Worm (Caenorhabditis elegans) whole organism, young adult: ENCODE measurements around the gene Y61A9LA.7.

Source experiments
- B0035.1 ChIP-seq: sonication (generic microtip); optimal IDR thresholded peaks from 2 replicates; lab custom pipeline; 2016; ENCODE audit warnings: missing genetic modification characterization, mild to moderate bottlenecking, missing compliant biosample characterization, missing genotype, missing genetic modification reagents
- B0261.1 ChIP-seq: sonication (generic microtip); optimal IDR thresholded peaks from 2 replicates; lab custom pipeline; 2016; ENCODE audit warnings: mild to moderate bottlenecking, missing genetic modification characterization, moderate library complexity, missing compliant biosample characterization
- F10E7.11 ChIP-seq: sonication (generic microtip); optimal IDR thresholded peaks from 2 replicates; lab custom pipeline; 2017; ENCODE audit warnings: mild to moderate bottlenecking, missing genetic modification characterization, moderate library complexity, missing compliant biosample characterization
- F37B4.10 ChIP-seq: fragments of 200-800 bp; sonication (Bioruptor generic); IDR thresholded peaks from 2 replicates; pipeline ENCODE4 v1.3.6; 2022; ENCODE audit warnings: missing genetic modification characterization, missing compliant biosample characterization
- K11D2.4 ChIP-seq: fragments of 200-800 bp; sonication (Bioruptor generic); IDR thresholded peaks from 2 replicates; pipeline ENCODE4 v1.3.6; 2022; ENCODE audit warnings: missing genetic modification reagents, missing genetic modification characterization, missing compliant biosample characterization
- aptf-2 ChIP-seq: fragments of 200-800 bp; sonication (Bioruptor generic); conservative IDR thresholded peaks from 2 replicates; pipeline ENCODE4 v1.3.6; 2022; ENCODE audit warnings: missing genetic modification reagents, missing genetic modification characterization, missing compliant biosample characterization
- ccch-3 ChIP-seq: fragments of 200-800 bp; sonication (Bioruptor generic); optimal IDR thresholded peaks from 2 replicates; lab custom pipeline; 2018; ENCODE audit warnings: mild to moderate bottlenecking, missing genetic modification characterization, missing compliant biosample characterization
- ceh-91 ChIP-seq: fragments of 200-800 bp; sonication (Bioruptor generic); IDR thresholded peaks from 2 replicates; pipeline ENCODE4 v1.3.6; 2022; ENCODE audit warnings: missing genetic modification reagents, missing genetic modification characterization, missing compliant biosample characterization
- dpff-1 ChIP-seq: sonication (generic microtip); optimal IDR thresholded peaks from 2 replicates; lab custom pipeline; 2017; ENCODE audit warnings: mild to moderate bottlenecking, missing genetic modification characterization, missing compliant biosample characterization
- egl-44 ChIP-seq: fragments of 200-800 bp; sonication (Bioruptor generic); IDR thresholded peaks from 2 replicates; pipeline ENCODE4 v1.3.6; 2022; ENCODE audit warnings: missing genetic modification reagents, missing genetic modification characterization, missing compliant biosample characterization
- hlh-26 ChIP-seq: fragments of 200-800 bp; sonication (Bioruptor generic); conservative IDR thresholded peaks from 2 replicates; pipeline ENCODE4 v1.3.6; 2022; ENCODE audit warnings: missing genetic modification reagents, missing genetic modification characterization, missing compliant biosample characterization
- lag-1 ChIP-seq: fragments of 200-800 bp; sonication (Bioruptor generic); IDR thresholded peaks from 2 replicates; pipeline ENCODE4 v1.3.6; 2022; ENCODE audit warnings: missing genetic modification reagents, missing genetic modification characterization, missing compliant biosample characterization
- let-526 ChIP-seq: fragments of 200-800 bp; sonication (Bioruptor generic); IDR thresholded peaks from 2 replicates; pipeline ENCODE4 v1.3.6; 2022; ENCODE audit warnings: missing genetic modification reagents, missing genetic modification characterization, missing compliant biosample characterization
- madf-10 ChIP-seq: sonication (generic microtip); optimal IDR thresholded peaks from 2 replicates; lab custom pipeline; 2016; ENCODE audit warnings: mild to moderate bottlenecking, missing genetic modification characterization, missing compliant biosample characterization
- mes-4 ChIP-seq: sonication (generic microtip); optimal IDR thresholded peaks from 2 replicates; lab custom pipeline; 2016; ENCODE audit warnings: missing genotype, missing genetic modification characterization, missing compliant biosample characterization
- nfyb-1 ChIP-seq: fragments of 200-800 bp; sonication (Bioruptor generic); IDR thresholded peaks from 2 replicates; pipeline ENCODE4 v1.3.6; 2022; ENCODE audit warnings: missing genetic modification reagents, missing genetic modification characterization, missing compliant biosample characterization
- rec-8 ChIP-seq, 2 experiments: sonication (generic microtip); optimal IDR thresholded peaks; 2 replicates each; lab custom pipeline; 2016; ENCODE audit warnings: mild to moderate bottlenecking in 2 of 2, missing genetic modification characterization in 2 of 2, missing genetic modification reagents in 2 of 2, missing genotype in 2 of 2, missing biosample characterization in 1 of 2, missing compliant biosample characterization in 1 of 2, moderate library complexity in 1 of 2
- rpc-1 ChIP-seq, 2 experiments: fragments of 150-350 bp in 1 of 2; sonication (generic microtip) in 1 of 2; optimal IDR thresholded peaks; 2 replicates each; lab custom pipeline; 2014 to 2018; ENCODE audit warnings: missing biosample characterization in 1 of 2, missing genetic modification characterization in 1 of 2, missing genetic modification reagents in 1 of 2, missing genotype in 1 of 2
- tlf-1 ChIP-seq: fragments of 200-800 bp; sonication (Bioruptor generic); optimal IDR thresholded peaks from 2 replicates; lab custom pipeline; 2018; ENCODE audit warnings: mild to moderate bottlenecking, missing genetic modification characterization, missing compliant biosample characterization
- unc-130 ChIP-seq: sonication (generic microtip); optimal IDR thresholded peaks from 2 replicates; lab custom pipeline; 2016; ENCODE audit warnings: missing genetic modification reagents, missing genetic modification characterization, missing compliant biosample characterization
- unc-62 ChIP-seq: fragments of 150-350 bp; optimal IDR thresholded peaks from 2 replicates; lab custom pipeline; 2014; ENCODE audit warnings: missing biosample characterization, missing genetic modification reagents, missing genetic modification characterization
- ztf-3 ChIP-seq: fragments of 200-800 bp; sonication (Bioruptor generic); optimal IDR thresholded peaks from 2 replicates; lab custom pipeline; 2018; ENCODE audit warnings: mild to moderate bottlenecking, missing genetic modification characterization, missing compliant biosample characterization

The Y61A9LA.7 gene

ce11 chrV:4518657-4519056 lies 40.9 kb downstream of the Y61A9LA.7 start:
- TF ChIP-seq F10E7.11 (tag; lab: Kevin White, UChicago) (no peak), mes-4 (tag; lab: Kevin White, UChicago) (no peak)
- TF ChIP-seq, all 124 proteins: peak for 0

ce11 chrV:4512733-4513132 lies 46.9 kb downstream of the Y61A9LA.7 start, which contains the start of gene T28F12.1:
TSS of gene T28F12.1 (plus strand) at chrV:4513033.
- TF ChIP-seq K11D2.4 (GFP tag; lab: Robert Waterston, UW) (no peak), tlf-1 (no peak), dpff-1 (tag; lab: Kevin White, UChicago) (no peak), let-526 (no peak), ccch-3 (no peak), aptf-2 (GFP tag; lab: Robert Waterston, UW) (no peak), B0261.1 (tag; lab: Kevin White, UChicago) (no peak), unc-130 (GFP tag; lab: Kevin White, UChicago) (no peak), rec-8 (tag; optimal IDR thresholded peaks at IDR 0.05; lab: Kevin White, UChicago) (no peak), F37B4.10 (GFP tag; lab: Robert Waterston, UW) (no peak), rpc-1 (optimal IDR thresholded peaks at IDR 0.05; lab: Kevin White, UChicago) (no peak), rpc-1 (tag; optimal IDR thresholded peaks at IDR 0.05; lab: Kevin White, UChicago) (no peak)

- no peak for TF ChIP-seq unc-62
- TF ChIP-seq nfyb-1, result 0 out of 2 replicates have a peak, but pooled peaks have one; percentile 16
These were observed 49.2 kb downstream of the Y61A9LA.7 start for ce11 chrV:4510351-4510750.

- TF ChIP-seq lag-1 (GFP tag; lab: Robert Waterston, UW), result no peak
- no peak for TF ChIP-seq ceh-91 (GFP tag; lab: Robert Waterston, UW)
- TF ChIP-seq B0261.1 (tag; lab: Kevin White, UChicago), result no peak
- no peak for TF ChIP-seq madf-10 (tag; lab: Kevin White, UChicago)
- no peak for TF ChIP-seq egl-44 (GFP tag; lab: Robert Waterston, UW)
- TF ChIP-seq B0035.1 (tag; lab: Kevin White, UChicago), result no peak
- no peak for TF ChIP-seq aptf-2 (GFP tag; lab: Robert Waterston, UW)
- no peak for TF ChIP-seq ztf-3 (GFP tag; lab: Kevin White, UChicago)
These were observed 50.2 kb downstream of the Y61A9LA.7 start for ce11 chrV:4509319-4509937.

DNA sequence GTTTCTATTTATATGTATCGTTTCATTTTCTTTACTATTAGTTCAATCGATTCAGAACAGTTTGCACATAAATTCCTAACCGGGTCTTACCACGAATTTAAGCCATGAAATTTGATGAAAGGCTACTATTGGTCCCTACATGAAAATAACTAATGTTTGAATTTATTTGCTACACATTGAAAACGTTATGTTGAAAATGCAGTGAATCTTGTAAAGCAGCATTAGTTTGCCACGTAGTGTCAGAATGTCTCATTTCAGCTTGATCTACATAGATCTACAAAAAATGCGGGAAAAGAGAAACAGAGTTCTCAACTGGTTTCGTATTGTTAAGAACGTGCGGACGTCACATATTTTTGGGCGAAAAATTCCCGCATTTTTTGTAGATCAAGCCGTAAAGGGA lies 50.8 kb downstream of the Y61A9LA.7 start:
- TF ChIP-seq hlh-26 (GFP tag; lab: Robert Waterston, UW), result no peak
- TF ChIP-seq nfyb-1, result no peak
